Worm (Caenorhabditis elegans) whole organism, L3 larva: Measurements from ENCODE around the gene Y50D4B.4.

Source experiments
- ama-1 ChIP-seq: fragments of 150-350 bp; optimal IDR thresholded peaks from 2 replicates; lab custom pipeline; 2018
- ceh-82 ChIP-seq: fragments of 150-350 bp; optimal IDR thresholded peaks from 2 replicates; lab custom pipeline; 2014; ENCODE audit warnings: missing biosample characterization, missing genetic modification characterization
- egl-27 ChIP-seq: sonication (generic microtip); optimal IDR thresholded peaks from 4 replicates; lab custom pipeline; 2017; ENCODE audit warnings: missing biosample characterization, missing genetic modification reagents, missing genetic modification characterization
- elt-3 ChIP-seq, 3 experiments: fragments of 150-350 bp in 1 of 3; sonication (generic microtip) in 2 of 3; optimal IDR thresholded peaks; 2 replicates in 2 of 3; 4 replicates in 1 of 3; lab custom pipeline; 2014 to 2017; ENCODE audit warnings: missing biosample characterization in 3 of 3, missing genetic modification characterization in 3 of 3
- fkh-10 ChIP-seq: sonication (generic microtip); optimal IDR thresholded peaks from 2 replicates; lab custom pipeline; 2017; ENCODE audit warnings: missing biosample characterization, missing genetic modification reagents, missing genetic modification characterization
- nhr-28 ChIP-seq: fragments of 150-350 bp; optimal IDR thresholded peaks from 2 replicates; lab custom pipeline; 2014; ENCODE audit warnings: missing biosample characterization, missing genetic modification characterization
- pha-4 ChIP-seq: fragments of 150-350 bp; optimal IDR thresholded peaks from 2 replicates; lab custom pipeline; 2014; ENCODE audit warnings: missing biosample characterization, missing genetic modification reagents, missing genetic modification characterization
- unc-62 ChIP-seq: fragments of 150-350 bp; sonication (generic microtip); optimal IDR thresholded peaks from 4 replicates; lab custom pipeline; 2014; ENCODE audit warnings: missing biosample characterization, missing genetic modification reagents, missing genetic modification characterization

ce11 chrV:1087983-1088382, 4.5 kb upstream of the Y50D4B.4 start, which contains the start of gene clec-203:
- no peak for TF ChIP-seq nhr-28 (tag; lab: Kevin White, UChicago)
- TF ChIP-seq ceh-82 (tag; lab: Kevin White, UChicago): no peak
- TF ChIP-seq ama-1: no peak
- no peak for TF ChIP-seq elt-3 (tag; optimal IDR thresholded peaks at IDR 0.05; lab: Kevin White, UChicago)
- no peak for TF ChIP-seq fkh-10
- no peak for TF ChIP-seq egl-27 (tag; lab: Kevin White, UChicago)
- no peak for TF ChIP-seq unc-62
- no peak for TF ChIP-seq pha-4 (tag; lab: Kevin White, UChicago)
